Worm (Caenorhabditis elegans) whole organism, L3 larva: Measurements from ENCODE around the gene ctg-2.

Source experiments
- eor-1 ChIP-seq, 2 experiments: fragments of 150-350 bp; optimal IDR thresholded peaks; 2 replicates each; lab custom pipeline; 2014 to 2018; ENCODE audit warnings: missing biosample characterization in 2 of 2, missing genetic modification characterization in 2 of 2
- nhr-67 ChIP-seq: fragments of 150-350 bp; optimal IDR thresholded peaks from 2 replicates; lab custom pipeline; 2014; ENCODE audit warnings: missing biosample characterization, missing genetic modification characterization
- nhr-76 ChIP-seq: fragments of 150-350 bp; sonication (generic microtip); optimal IDR thresholded peaks from 5 replicates; lab custom pipeline; 2014; ENCODE audit warnings: missing biosample characterization, missing genetic modification characterization

DNA sequence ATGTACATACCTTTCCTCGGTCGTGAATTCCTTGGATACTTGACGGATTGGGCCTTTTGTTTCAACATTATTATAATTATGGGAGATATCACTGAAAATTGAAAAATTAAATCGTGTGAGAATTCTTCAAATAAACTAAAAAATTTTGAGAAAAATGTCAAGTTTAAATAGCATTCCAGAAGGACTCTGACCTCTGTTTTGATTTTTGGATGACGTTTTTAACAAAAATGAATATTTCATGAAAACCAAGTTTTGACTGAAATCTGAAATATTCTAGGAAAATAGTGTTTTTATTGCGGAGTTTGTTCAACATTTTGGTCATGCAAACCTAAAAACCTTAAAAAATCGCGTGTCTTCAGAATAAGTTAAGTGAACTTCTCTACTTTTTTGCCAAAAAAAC, 41.3 kb downstream of the ctg-2 start, which contains the start of gene glb-27:
- TF ChIP-seq nhr-76 (tag; lab: Kevin White, UChicago) (no peak), eor-1 (tag; optimal IDR thresholded peaks at IDR 0.05; lab: Kevin White, UChicago) (no peak), nhr-67 (tag; lab: Kevin White, UChicago) (no peak)
